In genomic region chr2L:5338024-5338720, dm6 we compare ENCODE assay signal across 3 fruit fly cellular contexts.
A peak's percentile ranks its signal among the peaks of the same experiment; 100 is the strongest.
TF ChIP-seq lines count a peak whose summit lies in the region.

Gene fusl, minus strand, starts transcription at chr2L:5338073.

- no peak for TF ChIP-seq CTCF in whole organism, embryonic (GFP tag; optimal IDR thresholded peaks at IDR 0.05; lab: Kevin White, UChicago)

TF ChIP-seq in whole organism, embryonic, 481 proteins besides CTCF, POLR2A, EP300 and RAD21 (continues in another document):
- TF ChIP-seq dpn (GFP tag; optimal IDR thresholded peaks at IDR 0.05; lab: Kevin White, UChicago) (no peak), HHEX (GFP tag; optimal IDR thresholded peaks at IDR 0.05; lab: Kevin White, UChicago) (no peak), Med (GFP tag; lab: Kevin White, UChicago) (peak; percentile 3), CG4730 (GFP tag; IDR thresholded peaks at IDR 0.05; lab: Robert Waterston, UW) (no peak), Hr78 (GFP tag; optimal IDR thresholded peaks at IDR 0.05; lab: Kevin White, UChicago) (peak in 1 of 2 experiments; percentile 41), Kr (GFP tag; optimal IDR thresholded peaks at IDR 0.05; lab: Kevin White, UChicago) (no peak), CG2202 (tag; optimal IDR thresholded peaks at IDR 0.05; lab: Kevin White, UChicago) (peak; percentile 28), zfh1 (GFP tag; IDR thresholded peaks at IDR 0.05; lab: Robert Waterston, UW) (no peak), CG2875 (GFP tag; optimal IDR thresholded peaks at IDR 0.05; lab: Kevin White, UChicago) (peak; percentile 21), CG13894 (tag; optimal IDR thresholded peaks at IDR 0.05; lab: Kevin White, UChicago) (peak; percentile 98), MTF-1 (GFP tag; optimal IDR thresholded peaks at IDR 0.05; lab: Kevin White, UChicago; ENCODE audit: borderline replicate concordance) (peak; percentile 18), Fer2 (tag; optimal IDR thresholded peaks at IDR 0.05; lab: Kevin White, UChicago) (no peak), fd102C (GFP tag; optimal IDR thresholded peaks at IDR 0.05; lab: Kevin White, UChicago) (no peak), ATbp (GFP tag; optimal IDR thresholded peaks at IDR 0.05; lab: Kevin White, UChicago) (peak; percentile 54), ci (GFP tag; IDR thresholded peaks at IDR 0.05; lab: Robert Waterston, UW) (peak; percentile 49; the same call in 1 of the 3 replicates), CG3995 (GFP tag; optimal IDR thresholded peaks at IDR 0.05; lab: Kevin White, UChicago) (peak; percentile 56), CG18599 (GFP tag; optimal IDR thresholded peaks at IDR 0.05; lab: Kevin White, UChicago) (peak; percentile 7), CG12769 (tag; optimal IDR thresholded peaks at IDR 0.05; lab: Kevin White, UChicago) (peak; percentile 22), grn (GFP tag; optimal IDR thresholded peaks at IDR 0.05; lab: Kevin White, UChicago) (peak; percentile 44), CG6813 (GFP tag; optimal IDR thresholded peaks at IDR 0.05; lab: Kevin White, UChicago) (peak; percentile 38), sug (tag; optimal IDR thresholded peaks at IDR 0.05; lab: Kevin White, UChicago) (peak; percentile 78), Doc2 (GFP tag; IDR thresholded peaks at IDR 0.05; lab: Robert Waterston, UW) (no peak), Abd-B (GFP tag; optimal IDR thresholded peaks at IDR 0.05; lab: Kevin White, UChicago) (no peak), abd-A (tag; optimal IDR thresholded peaks at IDR 0.05; lab: Kevin White, UChicago) (peak; percentile 0), CG32767 (GFP tag; IDR thresholded peaks at IDR 0.05; lab: Robert Waterston, UW) (peak; percentile 13; the same call in 1 of the 2 replicates), sima (GFP tag; optimal IDR thresholded peaks at IDR 0.05; lab: Kevin White, UChicago) (no peak), Pdp1 (GFP tag; optimal IDR thresholded peaks at IDR 0.05; lab: Kevin White, UChicago) (peak in 1 of 2 experiments; percentile 30), CG2199 (GFP tag; IDR thresholded peaks at IDR 0.05; lab: Robert Waterston, UW) (no peak), CG8359 (GFP tag; optimal IDR thresholded peaks at IDR 0.05; lab: Kevin White, UChicago; ENCODE audit: borderline replicate concordance) (peak; percentile 99), tin (GFP tag; optimal IDR thresholded peaks at IDR 0.05; lab: Kevin White, UChicago) (no peak)

TF ChIP-seq in whole organism, prepupa, 60 proteins besides CTCF, POLR2A, EP300 and RAD21:
- TF ChIP-seq svp (GFP tag; lab: Kevin White, UChicago) (peak; percentile 98), fkh (GFP tag; optimal IDR thresholded peaks at IDR 0.05; lab: Kevin White, UChicago) (peak; percentile 50), achi (GFP tag; optimal IDR thresholded peaks at IDR 0.05; lab: Kevin White, UChicago) (no peak)

TF ChIP-seq in whole organism, wandering third instar larva, 38 proteins besides CTCF, POLR2A, EP300 and RAD21:
- TF ChIP-seq Myc (optimal IDR thresholded peaks at IDR 0.05; lab: Kevin White, UChicago) (peak; percentile 65), GATAd (GFP tag; optimal IDR thresholded peaks at IDR 0.05; lab: Kevin White, UChicago) (no peak), CG9705 (GFP tag; optimal IDR thresholded peaks at IDR 0.05; lab: Kevin White, UChicago) (no peak), h (GFP tag; optimal IDR thresholded peaks at IDR 0.05; lab: Kevin White, UChicago) (no peak)
